Fruit fly (Drosophila melanogaster) ovary, adult (tissue): ENCODE data around the gene scrib.

Experiments
- CG17801 ChIP-seq: fragments of 200-800 bp; optimal IDR thresholded peaks from 2 replicates; lab custom pipeline; 2019; ENCODE audit warnings: missing biosample characterization, mild to moderate bottlenecking, missing genetic modification characterization, moderate library complexity; ENCODE audit not compliant: partially characterized antibody

scrib gene

dm6 chr3R:26536110-26536746, at the start of gene scrib:
Gene scrib, plus strand, starts transcription at chr3R:26536350.
- TF ChIP-seq CG17801 (GFP tag; lab: Kevin White, UChicago): no peak

dm6 chr3R:26489456-26489855, 46.7 kb upstream of the scrib start:
- no peak for TF ChIP-seq CG17801 (GFP tag; lab: Kevin White, UChicago)

dm6 chr3R:26494247-26494646, 41.9 kb upstream of the scrib start:
- no peak for TF ChIP-seq CG17801 (GFP tag; lab: Kevin White, UChicago)

- TF ChIP-seq CG17801 (GFP tag; lab: Kevin White, UChicago): no peak
Observed at dm6 chr3R:26496356-26496755, 39.8 kb upstream of the scrib start.

dm6 chr3R:26499136-26499535, 37.0 kb upstream of the scrib start:
- no peak for TF ChIP-seq CG17801 (GFP tag; lab: Kevin White, UChicago)

dm6 chr3R:26500355-26500754, 35.8 kb upstream of the scrib start:
- no peak for TF ChIP-seq CG17801 (GFP tag; lab: Kevin White, UChicago)

- TF ChIP-seq CG17801 (GFP tag; lab: Kevin White, UChicago): no peak
Observed at dm6 chr3R:26502072-26502471, 34.1 kb upstream of the scrib start.

- no peak for TF ChIP-seq CG17801 (GFP tag; lab: Kevin White, UChicago)
Observed at dm6 chr3R:26502907-26503306, 33.2 kb upstream of the scrib start.

- no peak for TF ChIP-seq CG17801 (GFP tag; lab: Kevin White, UChicago)
Observed at dm6 chr3R:26503317-26503716, 32.8 kb upstream of the scrib start.

dm6 chr3R:26507838-26508237, 28.3 kb upstream of the scrib start:
- TF ChIP-seq CG17801 (GFP tag; lab: Kevin White, UChicago): no peak

dm6 chr3R:26522071-26522683, 14.0 kb upstream of the scrib start:
- TF ChIP-seq CG17801 (GFP tag; lab: Kevin White, UChicago): no peak

dm6 chr3R:26529290-26529941, 6.7 kb upstream of the scrib start:
- no peak for TF ChIP-seq CG17801 (GFP tag; lab: Kevin White, UChicago)

dm6 chr3R:26533997-26534556, 2.1 kb upstream of the scrib start:
- TF ChIP-seq CG17801 (GFP tag; lab: Kevin White, UChicago): no peak

dm6 chr3R:26534805-26535416, 1.2 kb upstream of the scrib start, which contains the start of gene plum:
Gene plum, minus strand, starts transcription at chr3R:26535217.
- TF ChIP-seq CG17801 (GFP tag; lab: Kevin White, UChicago): no peak

dm6 chr3R:26535568-26536029, 551 bp upstream of the scrib start:
- peak; percentile 98 for TF ChIP-seq CG17801 (GFP tag; lab: Kevin White, UChicago)
